Worm (Caenorhabditis elegans) whole organism, L4 larva: ENCODE measurements around the gene snpc-3.4.

Experiments used
- aly-2 ChIP-seq: sonication (generic microtip); optimal IDR thresholded peaks from 2 replicates; lab custom pipeline; 2018; ENCODE audit warnings: missing biosample characterization, missing genetic modification characterization
- ama-1 ChIP-seq: fragments of 150-350 bp; optimal IDR thresholded peaks from 2 replicates; lab custom pipeline; 2014; ENCODE audit warnings: inconsistent platforms, mixed read lengths
- daf-19 ChIP-seq: fragments of 200-800 bp; sonication (Bioruptor generic); conservative IDR thresholded peaks from 2 replicates; pipeline ENCODE4 v1.3.6; 2022; ENCODE audit warnings: missing genetic modification characterization, missing compliant biosample characterization
- daf-8 ChIP-seq: fragments of 200-800 bp; sonication (Bioruptor generic); IDR thresholded peaks from 2 replicates; pipeline ENCODE4 v1.3.6; 2022; ENCODE audit warnings: missing genetic modification characterization, missing compliant biosample characterization
- dve-1 ChIP-seq: sonication (generic microtip); optimal IDR thresholded peaks from 2 replicates; lab custom pipeline; 2017; ENCODE audit warnings: antibody characterized with exemption, mild to moderate bottlenecking, missing genetic modification characterization, missing compliant biosample characterization; ENCODE audit not compliant: insufficient read depth
- fkh-10 ChIP-seq: fragments of 150-350 bp; optimal IDR thresholded peaks from 2 replicates; lab custom pipeline; 2014; ENCODE audit warnings: missing biosample characterization, missing genetic modification reagents, missing genetic modification characterization
- mep-1 ChIP-seq: fragments of 150-350 bp; sonication (generic microtip); optimal IDR thresholded peaks from 3 replicates; lab custom pipeline; 2014; ENCODE audit warnings: missing biosample characterization, missing genetic modification characterization
- nhr-11 ChIP-seq: fragments of 150-350 bp; optimal IDR thresholded peaks from 2 replicates; lab custom pipeline; 2014; ENCODE audit warnings: missing biosample characterization, missing genetic modification characterization
- pha-4 ChIP-seq, 2 experiments: fragments of 150-350 bp in 1 of 2; fragments of 200-800 bp in 1 of 2; sonication (Bioruptor generic) in 1 of 2; IDR thresholded peaks in 1 of 2; optimal IDR thresholded peaks in 1 of 2; 2 replicates each; pipeline versions ENCODE4 v1.3.6 to Lab custom; 2014 to 2022; ENCODE audit warnings: missing genetic modification characterization in 2 of 2, missing genetic modification reagents in 2 of 2, missing biosample characterization in 1 of 2, missing compliant biosample characterization in 1 of 2
- unc-130 ChIP-seq: sonication (generic microtip); optimal IDR thresholded peaks from 2 replicates; lab custom pipeline; 2016; ENCODE audit warnings: missing genetic modification reagents, missing genetic modification characterization, missing compliant biosample characterization

ce11 chrIII:3976992-3977391, 42.8 kb upstream of the snpc-3.4 start:
- no peak for TF ChIP-seq daf-19
- TF ChIP-seq aly-2 (tag; lab: Kevin White, UChicago), result no peak
- no peak for TF ChIP-seq pha-4 (GFP tag; IDR thresholded peaks at IDR 0.05; lab: Robert Waterston, UW)
- no peak for TF ChIP-seq pha-4 (tag; optimal IDR thresholded peaks at IDR 0.05; lab: Kevin White, UChicago)
- TF ChIP-seq mep-1, result no peak
- no peak for TF ChIP-seq nhr-11
- no peak for TF ChIP-seq daf-8
- no peak for TF ChIP-seq ama-1
- no peak for TF ChIP-seq unc-130
- TF ChIP-seq fkh-10, result no peak
- peak; percentile 15 for TF ChIP-seq dve-1 (tag; lab: Kevin White, UChicago)
